Fruit fly (Drosophila melanogaster) whole organism, adult: ENCODE data around the gene CG14883.

Source experiments
- CG11617 ChIP-seq: fragments of 200-800 bp; sonication (Bioruptor generic); optimal IDR thresholded peaks from 2 replicates; lab custom pipeline; 2017; ENCODE audit warnings: mild to moderate bottlenecking, missing biosample characterization, missing genetic modification reagents, missing genetic modification characterization
- CG12768 ChIP-seq: fragments of 200-800 bp; sonication (Bioruptor generic); optimal IDR thresholded peaks from 2 replicates; lab custom pipeline; 2017; ENCODE audit warnings: missing biosample characterization, missing genetic modification characterization, mild to moderate bottlenecking, moderate library complexity, missing genetic modification reagents
- CG14711 ChIP-seq: fragments of 200-800 bp; sonication (Bioruptor generic); optimal IDR thresholded peaks from 2 replicates; lab custom pipeline; 2018; ENCODE audit warnings: missing biosample characterization, mild to moderate bottlenecking, missing genetic modification characterization, moderate library complexity
- CG33017 ChIP-seq: fragments of 200-800 bp; sonication (Bioruptor generic); optimal IDR thresholded peaks from 2 replicates; lab custom pipeline; 2018; ENCODE audit warnings: missing biosample characterization, mild to moderate bottlenecking, missing genetic modification characterization, moderate library complexity
- CG5204 ChIP-seq: fragments of 200-800 bp; sonication (Bioruptor generic); optimal IDR thresholded peaks from 2 replicates; lab custom pipeline; 2016; ENCODE audit warnings: missing biosample characterization, missing genetic modification characterization
- CG7045 ChIP-seq: fragments of 200-800 bp; sonication (Bioruptor generic); optimal IDR thresholded peaks from 2 replicates; lab custom pipeline; 2017; ENCODE audit warnings: missing biosample characterization, mild to moderate bottlenecking, missing genetic modification characterization
- CG7101 ChIP-seq: fragments of 200-800 bp; sonication (Bioruptor generic); optimal IDR thresholded peaks from 2 replicates; lab custom pipeline; 2018; ENCODE audit warnings: missing biosample characterization, mild to moderate bottlenecking, missing genetic modification characterization, moderate library complexity
- Clk ChIP-seq: fragments of 200-800 bp; sonication (Bioruptor generic); optimal IDR thresholded peaks from 2 replicates; lab custom pipeline; 2017; ENCODE audit warnings: missing biosample characterization, missing genetic modification characterization
- Crg-1 ChIP-seq: fragments of 200-800 bp; sonication (Bioruptor generic); optimal IDR thresholded peaks from 2 replicates; lab custom pipeline; 2016; ENCODE audit warnings: missing biosample characterization, missing genetic modification characterization
- Hr96 ChIP-seq: fragments of 200-800 bp; sonication (Bioruptor generic); optimal IDR thresholded peaks from 2 replicates; lab custom pipeline; 2016; ENCODE audit warnings: missing biosample characterization, missing genetic modification characterization
- Mnt ChIP-seq: fragments of 200-800 bp; sonication (Bioruptor generic); optimal IDR thresholded peaks from 2 replicates; lab custom pipeline; 2016; ENCODE audit warnings: missing biosample characterization, mild to moderate bottlenecking, missing genetic modification characterization
- bab1 ChIP-seq: fragments of 200-800 bp; sonication (Bioruptor generic); optimal IDR thresholded peaks from 3 replicates; lab custom pipeline; 2019; ENCODE audit warnings: missing biosample characterization, mild to moderate bottlenecking, missing genetic modification characterization, moderate library complexity
- cic ChIP-seq: fragments of 200-800 bp; sonication (Bioruptor generic); optimal IDR thresholded peaks from 2 replicates; lab custom pipeline; 2017; ENCODE audit warnings: missing biosample characterization, mild to moderate bottlenecking, missing genetic modification characterization, moderate library complexity
- cnc ChIP-seq, 2 experiments: fragments of >200 bp; optimal IDR thresholded peaks; 2 replicates each; lab custom pipeline; 2017
- kay ChIP-seq: fragments of 200-800 bp; sonication (Bioruptor generic); peaks from one replicate; lab custom pipeline; 2016; ENCODE audit warnings: missing biosample characterization, missing genetic modification characterization, borderline replicate concordance
- ovo ChIP-seq: fragments of 200-800 bp; sonication (Bioruptor generic); optimal IDR thresholded peaks from 2 replicates; lab custom pipeline; 2016; ENCODE audit warnings: missing biosample characterization, missing genetic modification characterization
- pad ChIP-seq: fragments of 200-800 bp; sonication (Bioruptor generic); optimal IDR thresholded peaks from 3 replicates; lab custom pipeline; 2017; ENCODE audit warnings: missing biosample characterization, missing genetic modification characterization, mild to moderate bottlenecking, moderate library complexity, missing genetic modification reagents
- tj ChIP-seq: fragments of 200-800 bp; sonication (Bioruptor generic); optimal IDR thresholded peaks from 3 replicates; lab custom pipeline; 2017; ENCODE audit warnings: missing biosample characterization, mild to moderate bottlenecking, missing genetic modification characterization, moderate library complexity
- toe ChIP-seq: fragments of 200-800 bp; sonication (Bioruptor generic); optimal IDR thresholded peaks from 2 replicates; lab custom pipeline; 2016; ENCODE audit warnings: missing biosample characterization, missing genetic modification characterization

The CG14883 gene

DNA sequence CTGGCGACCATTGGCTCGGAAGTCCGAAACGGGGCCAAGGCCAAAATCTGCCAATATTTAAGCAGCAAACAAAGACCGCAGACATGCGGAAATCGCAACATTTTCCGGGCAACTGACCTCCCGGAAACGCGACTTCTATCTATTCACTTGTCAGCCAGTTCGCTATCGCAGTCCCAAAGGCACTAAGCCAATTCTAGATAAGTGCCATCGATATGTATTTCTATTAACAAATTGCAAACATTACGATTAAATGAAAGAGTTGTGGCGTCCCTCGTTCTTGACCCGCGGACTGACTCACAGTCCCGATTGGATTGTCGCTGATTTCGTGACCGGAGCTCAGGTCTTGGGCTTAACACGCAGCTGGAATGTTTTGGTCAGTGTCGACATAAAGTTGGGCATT is 43.0 kb downstream of the CG14883 start, which contains the start of gene Gr89a:
Gene Gr89a, minus strand, starts transcription at position 101 of the 400 bp plus-strand sequence.
- TF ChIP-seq cnc (optimal IDR thresholded peaks at IDR 0.05; lab: Kevin White, UChicago) (no peak), pad (GFP tag; lab: Kevin White, UChicago) (no peak), Hr96 (GFP tag; lab: Kevin White, UChicago) (no peak), Mnt (GFP tag; lab: Kevin White, UChicago) (no peak), kay (no peak)

DNA sequence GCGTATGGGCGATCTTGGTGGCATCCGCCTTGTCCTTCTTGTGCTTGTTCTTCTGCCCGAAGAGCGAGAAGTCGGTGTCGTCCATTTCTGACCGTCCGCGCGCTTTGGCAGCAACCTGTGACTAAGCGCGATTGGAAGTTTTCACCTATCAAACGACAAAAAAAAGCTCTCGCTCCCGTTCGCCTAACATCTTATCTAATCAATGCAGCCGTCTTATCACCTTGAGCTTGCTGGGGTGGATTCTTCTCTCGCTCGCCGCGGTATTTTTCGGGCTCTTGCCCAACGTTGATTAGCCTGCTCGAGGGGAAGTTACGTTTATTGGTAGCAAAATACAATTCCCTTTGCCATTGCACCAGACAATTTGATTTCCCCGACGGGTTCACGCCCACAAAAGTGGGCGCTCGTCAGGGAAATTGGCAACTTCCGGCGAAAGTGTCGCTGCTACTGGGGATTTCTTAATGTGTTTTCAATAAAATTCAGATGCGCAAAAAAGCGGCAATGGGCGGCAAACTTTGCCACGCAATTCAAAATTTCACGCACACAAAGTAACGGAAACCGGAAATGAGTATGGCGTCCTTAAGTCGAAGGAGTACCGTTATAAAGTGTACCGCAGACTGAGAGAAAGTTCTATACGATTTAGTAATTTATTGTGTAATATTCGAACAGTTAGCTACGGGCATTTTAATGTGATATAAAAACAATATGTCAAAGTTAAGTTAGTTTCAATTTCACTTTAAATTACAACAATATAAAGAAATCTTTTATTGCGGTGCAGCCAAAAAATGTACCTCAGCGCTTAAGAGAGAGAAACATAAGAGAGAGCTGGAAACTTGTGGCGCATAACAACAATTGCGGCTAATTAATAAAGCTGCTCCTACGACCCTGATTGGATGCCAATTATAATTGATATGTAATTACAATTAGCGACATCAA is 45.3 kb downstream of the CG14883 start, which contains the start of gene Decay:
Gene Decay, minus strand, starts transcription at position 132 of the 933 bp plus-strand sequence.
- TF ChIP-seq CG11617 (GFP tag; lab: Kevin White, UChicago), result peak; percentile 33
- TF ChIP-seq pad (GFP tag; lab: Kevin White, UChicago), result peak; percentile 94
- TF ChIP-seq CG7045 (GFP tag; lab: Kevin White, UChicago), result no peak
- TF ChIP-seq Hr96 (GFP tag; lab: Kevin White, UChicago), result peak; percentile 26
- peak; percentile 53 for TF ChIP-seq kay
- TF ChIP-seq CG7101 (tag; lab: Kevin White, UChicago), result no peak

DNA sequence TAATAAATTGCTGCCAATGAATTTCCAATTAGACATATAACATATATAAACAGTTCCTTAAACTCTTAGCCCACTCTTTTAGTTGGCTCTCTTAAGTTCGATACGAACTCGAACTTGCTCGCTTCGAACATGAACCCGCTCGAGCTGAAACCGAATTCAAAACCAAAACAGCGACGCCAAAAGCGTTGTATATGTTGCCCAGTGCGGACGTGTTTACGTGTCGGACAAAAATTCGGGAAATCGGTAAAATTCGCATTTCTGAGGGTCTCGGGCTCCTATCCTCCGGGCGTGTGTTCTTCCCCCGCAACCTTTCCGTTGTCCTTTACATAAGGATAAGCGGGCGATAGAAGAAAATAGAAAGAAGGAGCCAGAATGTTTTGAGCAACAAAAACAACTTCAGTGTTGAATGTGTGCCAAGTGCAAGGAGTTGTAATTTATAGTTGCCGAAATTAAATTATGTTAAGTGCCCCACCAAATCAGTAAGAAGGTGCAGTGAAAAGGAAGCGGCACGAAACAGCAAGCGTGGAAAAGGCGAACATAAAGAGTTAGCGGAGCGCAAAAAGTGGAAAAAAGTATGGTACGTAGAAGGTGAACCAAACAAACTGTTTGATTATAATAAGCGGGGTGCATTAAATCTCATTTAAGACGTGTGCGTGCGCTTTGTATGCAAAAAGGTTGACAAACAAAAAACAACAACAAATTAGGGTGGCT is 46.9 kb downstream of the CG14883 start, which contains the start of gene CG42342:
Gene CG42342, plus strand, starts transcription at position 176 of the 711 bp plus-strand sequence.
- TF ChIP-seq CG14711 (tag; lab: Kevin White, UChicago) (no peak), pad (GFP tag; lab: Kevin White, UChicago) (no peak), kay (no peak), CG7101 (tag; lab: Kevin White, UChicago) (no peak), CG12768 (GFP tag; lab: Kevin White, UChicago) (no peak), CG11617 (GFP tag; lab: Kevin White, UChicago) (no peak), cic (GFP tag; lab: Kevin White, UChicago) (no peak), toe (GFP tag; lab: Kevin White, UChicago) (no peak), tj (no peak), CG7045 (GFP tag; lab: Kevin White, UChicago) (no peak), cnc (optimal IDR thresholded peaks at IDR 0.05; lab: Kevin White, UChicago) (no peak), Mnt (GFP tag; lab: Kevin White, UChicago) (no peak), ovo (GFP tag; lab: Kevin White, UChicago) (no peak), CG5204 (GFP tag; lab: Kevin White, UChicago) (no peak), Clk (no peak)

DNA sequence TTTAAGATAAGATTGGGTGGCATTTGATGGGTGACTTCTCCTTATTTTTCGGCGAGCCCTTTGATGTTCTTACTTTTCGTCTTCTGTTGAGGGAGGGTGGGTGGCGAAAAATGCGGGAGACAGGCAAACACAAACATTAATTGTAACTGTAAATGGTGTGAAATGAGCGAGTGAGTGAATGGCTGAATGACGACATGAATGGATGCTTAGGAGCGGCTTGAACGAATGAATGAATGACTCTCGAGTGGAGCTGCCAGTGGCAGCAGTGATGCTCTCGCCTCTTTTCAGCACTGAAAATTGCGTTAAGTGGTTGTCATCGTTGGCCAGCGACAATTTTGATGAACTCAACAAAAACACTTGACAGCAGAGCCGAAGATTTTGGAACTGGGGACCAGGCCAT is 48.7 kb downstream of the CG14883 start:
- no peak for TF ChIP-seq toe (GFP tag; lab: Kevin White, UChicago)
- no peak for TF ChIP-seq CG7101 (tag; lab: Kevin White, UChicago)
- TF ChIP-seq CG14711 (tag; lab: Kevin White, UChicago), result no peak
- TF ChIP-seq Crg-1 (GFP tag; lab: Kevin White, UChicago), result no peak
- no peak for TF ChIP-seq CG7045 (GFP tag; lab: Kevin White, UChicago)

DNA sequence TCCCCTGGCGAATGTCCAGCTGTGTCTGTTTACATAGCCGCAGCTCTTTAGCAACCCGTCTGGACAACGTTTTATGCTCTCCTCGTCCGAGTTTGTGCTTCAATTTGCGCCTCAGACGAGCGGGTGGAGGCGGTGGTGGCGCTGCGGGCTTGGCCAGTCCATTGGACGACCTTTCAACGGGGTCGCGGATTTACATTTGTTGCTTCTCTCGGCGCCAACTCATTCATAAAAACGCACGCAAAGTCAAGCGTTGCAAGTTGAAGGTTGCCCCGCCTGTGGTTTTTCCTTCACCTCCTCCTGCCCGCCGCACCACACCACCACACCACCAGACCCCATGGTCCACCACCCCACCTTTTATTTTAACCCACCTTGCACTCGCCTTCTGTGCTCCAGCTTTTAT is 51.9 kb downstream of the CG14883 start:
- TF ChIP-seq CG11617 (GFP tag; lab: Kevin White, UChicago) (no peak), CG5204 (GFP tag; lab: Kevin White, UChicago) (no peak), Crg-1 (GFP tag; lab: Kevin White, UChicago) (no peak), Mnt (GFP tag; lab: Kevin White, UChicago) (no peak), Hr96 (GFP tag; lab: Kevin White, UChicago) (no peak), CG7045 (GFP tag; lab: Kevin White, UChicago) (no peak), CG33017 (tag; lab: Kevin White, UChicago) (no peak), tj (no peak), cic (GFP tag; lab: Kevin White, UChicago) (no peak), CG12768 (GFP tag; lab: Kevin White, UChicago) (no peak), cnc (optimal IDR thresholded peaks at IDR 0.05; lab: Kevin White, UChicago) (no peak), CG14711 (tag; lab: Kevin White, UChicago) (no peak), bab1 (GFP tag; lab: Kevin White, UChicago) (no peak), ovo (GFP tag; lab: Kevin White, UChicago) (no peak)
